Worm (Caenorhabditis elegans): ENCODE measurements around the gene akt-1.

The akt-1 gene

ce11 chrV:10276038-10276437, 27.3 kb downstream of the akt-1 start:
- TF ChIP-seq let-607 (tag; optimal IDR thresholded peaks at IDR 0.05) = no peak
- TF ChIP-seq tbp1 (GFP tag; optimal IDR thresholded peaks at IDR 0.05) = no peak
- TF ChIP-seq xnd-1 (tag; optimal IDR thresholded peaks at IDR 0.05) = no peak
- no peak for TF ChIP-seq attf-6 (GFP tag; IDR thresholded peaks at IDR 0.05)
- TF ChIP-seq ztf-26 (tag; optimal IDR thresholded peaks at IDR 0.05) = no peak
- TF ChIP-seq nfya-2 (GFP tag; IDR thresholded peaks at IDR 0.05) = no peak
- no peak for TF ChIP-seq efl-1 (GFP tag; optimal IDR thresholded peaks at IDR 0.05)
- TF ChIP-seq mxl-1 (tag; optimal IDR thresholded peaks at IDR 0.05) = no peak
- TF ChIP-seq C06A6.2 (GFP tag; conservative IDR thresholded peaks at IDR 0.05) = no peak
- no peak for TF ChIP-seq Y67H2A.10 (GFP tag; conservative IDR thresholded peaks at IDR 0.05)
- TF ChIP-seq ceh-58 (GFP tag; IDR thresholded peaks at IDR 0.05) = no peak
- TF ChIP-seq Y95B8A.8 (GFP tag; IDR thresholded peaks at IDR 0.05) = no peak
- TF ChIP-seq sea-2 (GFP tag; IDR thresholded peaks at IDR 0.05) = no peak
- no peak for TF ChIP-seq F57A8.1 (GFP tag; optimal IDR thresholded peaks at IDR 0.05)
- TF ChIP-seq B0019.2 (GFP tag; conservative IDR thresholded peaks at IDR 0.05) = no peak
- TF ChIP-seq snpc-1.3 (tag; optimal IDR thresholded peaks at IDR 0.05; ENCODE audit: insufficient read depth) = no peak

- no peak for TF ChIP-seq nfya-2 (GFP tag; IDR thresholded peaks at IDR 0.05)
- TF ChIP-seq cebp-2 (GFP tag; IDR thresholded peaks at IDR 0.05) = no peak
- TF ChIP-seq mes-4 (tag; optimal IDR thresholded peaks at IDR 0.05) = no peak
- TF ChIP-seq nhr-80 (tag; optimal IDR thresholded peaks at IDR 0.05) = peak; percentile 70
- TF ChIP-seq ZK185.1 (tag; optimal IDR thresholded peaks at IDR 0.05; ENCODE audit: poor library complexity, severe bottlenecking) = peak; percentile 13
- no peak for TF ChIP-seq nhr-90 (tag; optimal IDR thresholded peaks at IDR 0.05)
- no peak for TF ChIP-seq Y53G8AR.9 (GFP tag; conservative IDR thresholded peaks at IDR 0.05)
- no peak for TF ChIP-seq rpc-1 (optimal IDR thresholded peaks at IDR 0.05)
- no peak for TF ChIP-seq rpc-1 (tag; optimal IDR thresholded peaks at IDR 0.05)
Measured at ce11 chrV:10277579-10277978, 28.9 kb downstream of the akt-1 start, which contains the start of gene lys-1. TSS of gene lys-1 (plus strand) at chrV:10277904.

- TF ChIP-seq ceh-58 (GFP tag; IDR thresholded peaks at IDR 0.05) (no peak), nhr-80 (tag; optimal IDR thresholded peaks at IDR 0.05) (peak; percentile 43)
Measured at ce11 chrV:10280112-10280511, 31.4 kb downstream of the akt-1 start.

- TF ChIP-seq unc-62 (GFP tag; optimal IDR thresholded peaks at IDR 0.05) (peak; percentile 12), F49E8.2 (tag; optimal IDR thresholded peaks at IDR 0.05; ENCODE audit: insufficient read depth) (no peak), nhr-80 (tag; optimal IDR thresholded peaks at IDR 0.05) (peak; percentile 82)
Measured at ce11 chrV:10281374-10281773, 32.7 kb downstream of the akt-1 start, which contains the start of gene lys-2. TSS of gene lys-2 (minus strand) at chrV:10281474.

- no peak for TF ChIP-seq bed-2 (GFP tag; IDR thresholded peaks at IDR 0.05)
- no peak for TF ChIP-seq B0336.3 (GFP tag; IDR thresholded peaks at IDR 0.05)
- no peak for TF ChIP-seq nhr-90 (tag; optimal IDR thresholded peaks at IDR 0.05)
- TF ChIP-seq lir-1 (GFP tag; conservative IDR thresholded peaks at IDR 0.05) = no peak
- no peak for TF ChIP-seq dpl-1 (GFP tag; optimal IDR thresholded peaks at IDR 0.05)
- TF ChIP-seq unc-62 (GFP tag; optimal IDR thresholded peaks at IDR 0.05) = no peak
- no peak for TF ChIP-seq ztf-3 (GFP tag; optimal IDR thresholded peaks at IDR 0.05)
- no peak for TF ChIP-seq ceh-58 (GFP tag; IDR thresholded peaks at IDR 0.05)
- no peak for TF ChIP-seq mxl-1 (tag; optimal IDR thresholded peaks at IDR 0.05)
- TF ChIP-seq nhr-27 (tag; optimal IDR thresholded peaks at IDR 0.05) = no peak
Measured at ce11 chrV:10283444-10283843, 34.7 kb downstream of the akt-1 start, which contains the start of gene lys-3. TSS of gene lys-3 (minus strand) at chrV:10283544.

Data from whole organism, young adult.